Fruit fly (Drosophila melanogaster) whole organism, wandering third instar larva: ENCODE results near the gene CG14153.

Source experiments
- Abd-B ChIP-seq: fragments of >200 bp; optimal IDR thresholded peaks from 2 replicates; lab custom pipeline; 2017; ENCODE audit warnings: missing biosample characterization, missing genetic modification characterization
- CG9705 ChIP-seq: fragments of 200-800 bp; sonication (Bioruptor generic); optimal IDR thresholded peaks from 2 replicates; lab custom pipeline; 2018; ENCODE audit warnings: missing biosample characterization, mild to moderate bottlenecking, missing genetic modification characterization
- CrebA ChIP-seq: fragments of 200-800 bp; sonication (Bioruptor generic); optimal IDR thresholded peaks from 2 replicates; lab custom pipeline; 2016; ENCODE audit warnings: missing biosample characterization, mild to moderate bottlenecking, missing genetic modification characterization, borderline replicate concordance
- Dfd ChIP-seq: fragments of >200 bp; optimal IDR thresholded peaks from 2 replicates; lab custom pipeline; 2017; ENCODE audit warnings: missing biosample characterization, missing genetic modification characterization
- GATAd ChIP-seq: sonication (Bioruptor generic); optimal IDR thresholded peaks from 2 replicates; lab custom pipeline; 2016; ENCODE audit warnings: missing biosample characterization, missing genetic modification characterization
- HLH106 ChIP-seq: fragments of 200-800 bp; optimal IDR thresholded peaks from 3 replicates; lab custom pipeline; 2019; ENCODE audit warnings: missing biosample characterization, mild to moderate bottlenecking, missing genetic modification characterization, moderate library complexity
- Hnf4 ChIP-seq: fragments of 200-800 bp; sonication (Bioruptor generic); optimal IDR thresholded peaks from 2 replicates; lab custom pipeline; 2016; ENCODE audit warnings: missing biosample characterization, mild to moderate bottlenecking, missing genetic modification characterization
- Hr78 ChIP-seq: fragments of >200 bp; optimal IDR thresholded peaks from 2 replicates; lab custom pipeline; 2017; ENCODE audit warnings: missing biosample characterization, missing genetic modification characterization
- Hr83 ChIP-seq: fragments of 200-300 bp; sonication (Bioruptor generic); optimal IDR thresholded peaks from 2 replicates; lab custom pipeline; 2016; ENCODE audit warnings: missing biosample characterization, mild to moderate bottlenecking, missing genetic modification characterization, moderate library complexity; ENCODE audit not compliant: poor library complexity, severe bottlenecking
- Myc ChIP-seq: fragments of >200 bp; optimal IDR thresholded peaks from 2 replicates; lab custom pipeline; 2017
- N ChIP-seq: fragments of >200 bp; optimal IDR thresholded peaks from 2 replicates; lab custom pipeline; 2018; ENCODE audit warnings: missing biosample characterization, missing external identifiers, missing genetic modification characterization
- OdsH ChIP-seq: fragments of 200-800 bp; sonication (Bioruptor generic); optimal IDR thresholded peaks from 2 replicates; lab custom pipeline; 2016; ENCODE audit warnings: missing biosample characterization, mild to moderate bottlenecking, missing genetic modification characterization
- Rel ChIP-seq, 2 experiments: fragments of 200-800 bp; sonication (Bioruptor generic) in 1 of 2; optimal IDR thresholded peaks; 2 replicates in 1 of 2; 3 replicates in 1 of 2; lab custom pipeline; 2016 to 2019; ENCODE audit warnings: mild to moderate bottlenecking in 2 of 2, missing biosample characterization in 2 of 2, missing genetic modification characterization in 2 of 2, moderate library complexity in 1 of 2
- Sp1 ChIP-seq: fragments of 200-800 bp; sonication (Bioruptor generic); optimal IDR thresholded peaks from 3 replicates; lab custom pipeline; 2019; ENCODE audit warnings: missing biosample characterization, mild to moderate bottlenecking, missing genetic modification characterization, moderate library complexity
- Vsx2 ChIP-seq: fragments of 200-300, 225-300 bp; sonication (Bioruptor generic); optimal IDR thresholded peaks from 2 replicates; lab custom pipeline; 2018; ENCODE audit warnings: missing biosample characterization, missing genetic modification characterization; ENCODE audit not compliant: partially characterized antibody
- br ChIP-seq: fragments of 200-800 bp; sonication (Bioruptor generic); optimal IDR thresholded peaks from 2 replicates; lab custom pipeline; 2016; ENCODE audit warnings: missing biosample characterization, missing genetic modification characterization
- dl ChIP-seq, 2 experiments: fragments of 175-275, 200-275 bp in 1 of 2; fragments of 200-275 bp in 1 of 2; sonication (Bioruptor generic); optimal IDR thresholded peaks; lab custom pipeline; 2018; ENCODE audit warnings: mild to moderate bottlenecking in 2 of 2, missing biosample characterization in 2 of 2, missing genetic modification characterization in 2 of 2, moderate library complexity in 2 of 2; ENCODE audit not compliant: partially characterized antibody in 2 of 2, insufficient read depth in 1 of 2
- dmrt93B ChIP-seq: fragments of 200-800 bp; sonication (Bioruptor generic); optimal IDR thresholded peaks from 2 replicates; lab custom pipeline; 2018; ENCODE audit warnings: missing biosample characterization, mild to moderate bottlenecking, missing genetic modification characterization
- foxo ChIP-seq, 2 experiments: fragments of 200-800 bp; sonication (Bioruptor generic); optimal IDR thresholded peaks; 2 replicates in 1 of 2; 3 replicates in 1 of 2; lab custom pipeline; 2016 to 2017; ENCODE audit warnings: missing biosample characterization in 2 of 2, missing genetic modification characterization in 2 of 2
- fru ChIP-seq: fragments of 200-800 bp; sonication (Bioruptor generic); optimal IDR thresholded peaks from 3 replicates; lab custom pipeline; 2016; ENCODE audit warnings: missing biosample characterization, mild to moderate bottlenecking, missing genetic modification characterization
- h ChIP-seq: fragments of 200-800 bp; sonication (Bioruptor generic); optimal IDR thresholded peaks from 3 replicates; lab custom pipeline; 2016; ENCODE audit warnings: missing biosample characterization, mild to moderate bottlenecking, missing genetic modification characterization
- jim ChIP-seq: fragments of 175-275, 200-325 bp; sonication (Bioruptor generic); optimal IDR thresholded peaks from 2 replicates; lab custom pipeline; 2016; ENCODE audit warnings: missing biosample characterization, mild to moderate bottlenecking, missing genetic modification characterization
- lola ChIP-seq: fragments of >200 bp; optimal IDR thresholded peaks from 2 replicates; lab custom pipeline; 2017; ENCODE audit warnings: missing biosample characterization, missing genetic modification characterization
- psq ChIP-seq: fragments of 200-800 bp; sonication (Bioruptor generic); optimal IDR thresholded peaks from 3 replicates; lab custom pipeline; 2017; ENCODE audit warnings: missing biosample characterization, mild to moderate bottlenecking, missing genetic modification characterization, moderate library complexity
- rgr ChIP-seq: fragments of 200-800 bp; sonication (Bioruptor generic); optimal IDR thresholded peaks from 3 replicates; lab custom pipeline; 2016; ENCODE audit warnings: missing biosample characterization, mild to moderate bottlenecking, missing genetic modification characterization
- sage ChIP-seq: fragments of 200-800 bp; sonication (Bioruptor generic); optimal IDR thresholded peaks from 2 replicates; lab custom pipeline; 2016; ENCODE audit warnings: missing biosample characterization, mild to moderate bottlenecking, missing genetic modification characterization
- sv ChIP-seq: fragments of 200-800 bp; sonication (Bioruptor generic); optimal IDR thresholded peaks from 3 replicates; lab custom pipeline; 2016; ENCODE audit warnings: missing biosample characterization, missing genetic modification characterization
- tai ChIP-seq: sonication (Bioruptor generic); optimal IDR thresholded peaks from 2 replicates; lab custom pipeline; 2016; ENCODE audit warnings: missing biosample characterization, missing genetic modification characterization
- usp ChIP-seq: fragments of >200 bp; optimal IDR thresholded peaks from 2 replicates; lab custom pipeline; 2017; ENCODE audit warnings: missing biosample characterization, missing genetic modification characterization

CG14153 gene

DNA sequence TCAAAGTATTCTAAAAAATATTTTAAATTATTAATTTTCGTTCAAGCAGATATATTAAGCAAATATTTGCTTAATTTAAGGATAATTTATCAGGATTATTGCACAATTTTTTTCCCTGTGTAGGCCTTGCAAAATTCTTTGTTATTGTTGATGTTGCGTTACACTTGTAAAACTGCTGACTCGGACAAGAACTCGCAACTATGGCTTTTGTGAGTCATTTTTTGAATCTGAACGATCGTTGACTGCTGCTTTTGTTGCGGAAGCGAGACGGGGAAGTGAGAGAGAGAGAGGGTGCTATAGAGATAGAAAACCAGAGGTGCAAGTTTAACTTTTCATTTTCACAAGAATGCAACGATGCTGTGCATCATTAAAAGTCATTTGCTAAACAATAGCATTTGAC is 9.2 kb downstream of the CG14153 start:
- no peak for TF ChIP-seq CrebA
- TF ChIP-seq, all 38 proteins: peak for 0

dm6 chr3L:10654439-10654838 is 11.1 kb downstream of the CG14153 start:
- no peak for TF ChIP-seq lola (GFP tag; lab: Kevin White, UChicago)
- no peak for TF ChIP-seq usp (GFP tag; lab: Kevin White, UChicago)
- no peak for TF ChIP-seq HLH106
- TF ChIP-seq h (GFP tag; lab: Kevin White, UChicago): no peak
- no peak for TF ChIP-seq Dfd
- TF ChIP-seq sv: no peak
- TF ChIP-seq Hr83 (GFP tag; lab: Kevin White, UChicago): no peak
- TF ChIP-seq Abd-B: no peak
- no peak for TF ChIP-seq dmrt93B (GFP tag; lab: Kevin White, UChicago)
- TF ChIP-seq Hnf4 (GFP tag; lab: Kevin White, UChicago): no peak

DNA sequence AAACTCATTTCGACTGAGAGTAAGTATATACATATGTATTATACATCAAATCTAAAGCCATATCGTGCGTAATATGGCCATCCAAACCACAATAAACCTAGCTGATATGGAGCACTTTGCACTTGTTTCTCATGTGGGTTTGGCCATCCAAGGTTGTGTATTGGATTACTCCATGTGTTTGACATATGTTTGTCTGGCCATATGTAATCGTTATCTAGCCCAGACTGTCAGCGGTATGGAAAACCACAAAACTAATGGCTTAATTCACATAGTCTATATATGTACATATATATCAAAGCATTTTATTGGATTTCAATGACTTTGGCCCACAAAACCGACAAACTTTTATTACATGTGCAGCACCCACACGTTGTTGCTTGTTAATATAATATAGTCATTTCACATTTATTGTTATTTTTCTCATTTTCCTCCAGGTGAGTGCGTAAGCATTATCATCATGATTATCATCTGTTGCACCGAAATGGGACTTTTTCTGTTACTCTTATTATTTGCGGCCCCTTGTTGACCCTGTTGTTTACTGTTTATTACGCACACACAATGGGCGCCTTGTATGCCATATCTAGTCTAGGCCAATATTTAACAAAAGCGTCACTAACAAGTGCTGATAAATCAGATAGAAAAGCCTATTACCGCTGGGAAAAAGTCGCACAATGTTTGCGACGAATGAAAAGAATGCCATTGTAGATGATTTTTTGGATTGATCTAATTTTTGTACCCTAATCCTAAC is 13.3 kb downstream of the CG14153 start:
- peak in 1 of 2 experiments; percentile 11 for TF ChIP-seq foxo (GFP tag; optimal IDR thresholded peaks at IDR 0.05; lab: Kevin White, UChicago)
- TF ChIP-seq Hnf4 (GFP tag; lab: Kevin White, UChicago): peak; percentile 19
- TF ChIP-seq jim (GFP tag; lab: Kevin White, UChicago): no peak
- peak; percentile 36 for TF ChIP-seq br (GFP tag; lab: Kevin White, UChicago)
- TF ChIP-seq Rel (GFP tag; optimal IDR thresholded peaks at IDR 0.05; lab: Kevin White, UChicago): no peak
- no peak for TF ChIP-seq Rel (tag; optimal IDR thresholded peaks at IDR 0.05; lab: Kevin White, UChicago)
- no peak for TF ChIP-seq Vsx2 (GFP tag; lab: Kevin White, UChicago)
- TF ChIP-seq psq (GFP tag; lab: Kevin White, UChicago): no peak
- no peak for TF ChIP-seq CG9705 (GFP tag; lab: Kevin White, UChicago)
- peak; percentile 25 for TF ChIP-seq rgr (GFP tag; lab: Kevin White, UChicago)
- TF ChIP-seq OdsH (GFP tag; lab: Kevin White, UChicago): peak; percentile 46
- peak; percentile 21 for TF ChIP-seq fru
- TF ChIP-seq sv: peak; percentile 12
- TF ChIP-seq h (GFP tag; lab: Kevin White, UChicago): peak; percentile 23
- TF ChIP-seq Hr83 (GFP tag; lab: Kevin White, UChicago): peak; percentile 57
- TF ChIP-seq Hr78 (GFP tag; lab: Kevin White, UChicago): no peak
- TF ChIP-seq, all 38 proteins: peak for 9

dm6 chr3L:10657311-10657710 is 14.0 kb downstream of the CG14153 start:
- TF ChIP-seq rgr (GFP tag; lab: Kevin White, UChicago) (no peak), Hr78 (GFP tag; lab: Kevin White, UChicago) (no peak), Vsx2 (GFP tag; lab: Kevin White, UChicago) (no peak), CG9705 (GFP tag; lab: Kevin White, UChicago) (no peak), Hr83 (GFP tag; lab: Kevin White, UChicago) (no peak), fru (no peak), Myc (no peak), tai (GFP tag; lab: Kevin White, UChicago) (no peak), N (GFP tag; lab: Kevin White, UChicago) (no peak), CrebA (no peak), Sp1 (GFP tag; lab: Kevin White, UChicago) (no peak), lola (GFP tag; lab: Kevin White, UChicago) (no peak), psq (GFP tag; lab: Kevin White, UChicago) (no peak), usp (GFP tag; lab: Kevin White, UChicago) (no peak), sage (GFP tag; lab: Kevin White, UChicago) (no peak), GATAd (no peak), Hnf4 (GFP tag; lab: Kevin White, UChicago) (no peak), dl (GFP tag; optimal IDR thresholded peaks at IDR 0.05; lab: Kevin White, UChicago; ENCODE audit: insufficient read depth in 1 of 2, partially characterized antibody in 2 of 2) (no peak)
